Fruit fly (Drosophila melanogaster) whole organism, prepupa: Measurements from ENCODE around the gene CG2901.
A peak's percentile ranks its signal among the peaks of the same experiment; 100 is the strongest.
"Not testable (repeated sequence)": the region's sequence is repeated elsewhere in the genome, so short reads cannot be mapped to it uniquely, and the experiment has no call there.

ENCODE experiments used
- Blimp-1 ChIP-seq: fragments of 200-800 bp; sonication (Bioruptor generic); optimal IDR thresholded peaks from 3 replicates; lab custom pipeline; 2017; ENCODE audit warnings: missing biosample characterization, missing genetic modification characterization, mild to moderate bottlenecking, moderate library complexity, missing genetic modification reagents
- CG10669 ChIP-seq: fragments of 200-800 bp; sonication (Bioruptor generic); optimal IDR thresholded peaks from 3 replicates; lab custom pipeline; 2018; ENCODE audit warnings: missing biosample characterization, mild to moderate bottlenecking, missing genetic modification characterization, moderate library complexity
- CG11762 ChIP-seq: fragments of 200-800 bp; sonication (Bioruptor generic); optimal IDR thresholded peaks from 3 replicates; lab custom pipeline; 2016; ENCODE audit warnings: missing biosample characterization, missing genetic modification characterization; ENCODE audit not compliant: insufficient read depth
- CG16779 ChIP-seq: fragments of 200-800 bp; sonication (Bioruptor generic); optimal IDR thresholded peaks from 3 replicates; lab custom pipeline; 2017; ENCODE audit warnings: missing biosample characterization, mild to moderate bottlenecking, missing genetic modification characterization
- CG31627 ChIP-seq: fragments of 200-800 bp; sonication (Bioruptor generic); optimal IDR thresholded peaks from 3 replicates; lab custom pipeline; 2016; ENCODE audit warnings: missing biosample characterization, missing genetic modification characterization
- CG3919 ChIP-seq: fragments of 200-800 bp; sonication (Bioruptor generic); optimal IDR thresholded peaks from 3 replicates; lab custom pipeline; 2016; ENCODE audit warnings: missing biosample characterization, missing genetic modification characterization
- CG4318 ChIP-seq: fragments of 200-800 bp; sonication (Bioruptor generic); optimal IDR thresholded peaks from 3 replicates; lab custom pipeline; 2017; ENCODE audit warnings: missing biosample characterization, mild to moderate bottlenecking, missing genetic modification characterization
- CG6792 ChIP-seq: fragments of 200-800 bp; sonication (Bioruptor generic); optimal IDR thresholded peaks from 3 replicates; lab custom pipeline; 2016; ENCODE audit warnings: missing biosample characterization, missing genetic modification characterization
- CG6808 ChIP-seq: fragments of 200-800 bp; sonication (Bioruptor generic); optimal IDR thresholded peaks from 3 replicates; lab custom pipeline; 2017; ENCODE audit warnings: missing biosample characterization, missing genetic modification characterization, mild to moderate bottlenecking, moderate library complexity, missing genetic modification reagents
- CG6854 ChIP-seq: fragments of 200-800 bp; sonication (Bioruptor generic); optimal IDR thresholded peaks from 2 replicates; lab custom pipeline; 2017; ENCODE audit warnings: missing biosample characterization, mild to moderate bottlenecking, missing genetic modification characterization
- CG8319 ChIP-seq: fragments of 200-800 bp; sonication (Bioruptor generic); optimal IDR thresholded peaks from 3 replicates; lab custom pipeline; 2016; ENCODE audit warnings: missing biosample characterization, missing genetic modification characterization
- Eip75B ChIP-seq: fragments of 200-800 bp; sonication (Bioruptor generic); optimal IDR thresholded peaks from 3 replicates; lab custom pipeline; 2016; ENCODE audit warnings: missing biosample characterization, missing genetic modification characterization
- Eip78C ChIP-seq: fragments of 200-800 bp; sonication (Bioruptor generic); peaks from one replicate; lab custom pipeline; 2016; ENCODE audit warnings: missing biosample characterization, missing genetic modification characterization
- Eip93F ChIP-seq: fragments of 200-800 bp; sonication (Bioruptor generic); optimal IDR thresholded peaks from 2 replicates; lab custom pipeline; 2016; ENCODE audit warnings: missing biosample characterization, mild to moderate bottlenecking, missing genetic modification characterization
- Gug ChIP-seq: fragments of 200-800 bp; sonication (Bioruptor generic); IDR thresholded peaks from 2 replicates; pipeline ENCODE4 v1.3.6; 2022; ENCODE audit warnings: missing biosample characterization, missing genetic modification characterization
- Hr38 ChIP-seq: sonication (Bioruptor generic); optimal IDR thresholded peaks from 2 replicates; lab custom pipeline; 2016; ENCODE audit warnings: missing biosample characterization, missing genetic modification characterization
- Hr39 ChIP-seq: fragments of 200-800 bp; sonication (Bioruptor generic); optimal IDR thresholded peaks from 2 replicates; lab custom pipeline; 2016; ENCODE audit warnings: missing biosample characterization, missing genetic modification characterization
- Lpt ChIP-seq: fragments of 200-800 bp; sonication (Bioruptor generic); optimal IDR thresholded peaks from 3 replicates; lab custom pipeline; 2016; ENCODE audit warnings: missing biosample characterization, missing genetic modification characterization
- OdsH ChIP-seq: fragments of 200-800 bp; sonication (Bioruptor generic); optimal IDR thresholded peaks from 3 replicates; lab custom pipeline; 2016; ENCODE audit warnings: missing biosample characterization, missing genetic modification characterization
- Smox ChIP-seq: fragments of 200-800 bp; sonication (Bioruptor generic); optimal IDR thresholded peaks from 3 replicates; lab custom pipeline; 2016; ENCODE audit warnings: missing biosample characterization, missing genetic modification characterization
- achi ChIP-seq: fragments of 200-800 bp; sonication (Bioruptor generic); optimal IDR thresholded peaks from 3 replicates; lab custom pipeline; 2016; ENCODE audit warnings: missing biosample characterization, missing genetic modification characterization
- cyc ChIP-seq: fragments of 200-800 bp; sonication (Bioruptor generic); optimal IDR thresholded peaks from 3 replicates; lab custom pipeline; 2016; ENCODE audit warnings: missing biosample characterization, missing genetic modification characterization
- dsx ChIP-seq: fragments of 200-800 bp; optimal IDR thresholded peaks from 3 replicates; lab custom pipeline; 2019; ENCODE audit warnings: missing biosample characterization, mild to moderate bottlenecking, missing genetic modification characterization, moderate library complexity; ENCODE audit not compliant: poor library complexity, severe bottlenecking
- esn ChIP-seq: fragments of 200-800 bp; sonication (Bioruptor generic); optimal IDR thresholded peaks from 2 replicates; lab custom pipeline; 2016; ENCODE audit warnings: missing biosample characterization, mild to moderate bottlenecking, missing genetic modification characterization, moderate library complexity
- fd59A ChIP-seq: fragments of 200-800 bp; sonication (Bioruptor generic); optimal IDR thresholded peaks from 2 replicates; lab custom pipeline; 2017; ENCODE audit warnings: missing biosample characterization, mild to moderate bottlenecking, missing genetic modification characterization, missing genetic modification reagents
- fkh ChIP-seq: fragments of 200-800 bp; sonication (Bioruptor generic); optimal IDR thresholded peaks from 3 replicates; lab custom pipeline; 2017; ENCODE audit warnings: missing biosample characterization, mild to moderate bottlenecking, missing genetic modification characterization, moderate library complexity
- pdm3 ChIP-seq: fragments of 200-800 bp; sonication (Bioruptor generic); optimal IDR thresholded peaks from 3 replicates; lab custom pipeline; 2016; ENCODE audit warnings: missing biosample characterization, missing genetic modification characterization
- salr ChIP-seq, 2 experiments: fragments of 200-800 bp; sonication (Bioruptor generic); optimal IDR thresholded peaks; 3 replicates each; lab custom pipeline; 2016 to 2018; ENCODE audit warnings: missing biosample characterization in 2 of 2, missing genetic modification characterization in 2 of 2, mild to moderate bottlenecking in 1 of 2
- ss ChIP-seq, 2 experiments: fragments of 200-800 bp; sonication (Bioruptor generic); optimal IDR thresholded peaks; 2 replicates in 1 of 2; 3 replicates in 1 of 2; lab custom pipeline; 2017 to 2018; ENCODE audit warnings: mild to moderate bottlenecking in 2 of 2, missing biosample characterization in 2 of 2, missing genetic modification characterization in 2 of 2, moderate library complexity in 1 of 2
- svp ChIP-seq: fragments of 200-800 bp; sonication (Bioruptor generic); peaks from one replicate; lab custom pipeline; 2016; ENCODE audit warnings: missing biosample characterization, missing genetic modification characterization
- topi ChIP-seq: fragments of 200-800 bp; sonication (Bioruptor generic); optimal IDR thresholded peaks from 3 replicates; lab custom pipeline; 2016; ENCODE audit warnings: missing biosample characterization, missing genetic modification characterization
- vri ChIP-seq: fragments of 200-800 bp; sonication (Bioruptor generic); optimal IDR thresholded peaks from 3 replicates; lab custom pipeline; 2016; ENCODE audit warnings: missing biosample characterization, mild to moderate bottlenecking, missing genetic modification characterization

Gene CG2901

DNA sequence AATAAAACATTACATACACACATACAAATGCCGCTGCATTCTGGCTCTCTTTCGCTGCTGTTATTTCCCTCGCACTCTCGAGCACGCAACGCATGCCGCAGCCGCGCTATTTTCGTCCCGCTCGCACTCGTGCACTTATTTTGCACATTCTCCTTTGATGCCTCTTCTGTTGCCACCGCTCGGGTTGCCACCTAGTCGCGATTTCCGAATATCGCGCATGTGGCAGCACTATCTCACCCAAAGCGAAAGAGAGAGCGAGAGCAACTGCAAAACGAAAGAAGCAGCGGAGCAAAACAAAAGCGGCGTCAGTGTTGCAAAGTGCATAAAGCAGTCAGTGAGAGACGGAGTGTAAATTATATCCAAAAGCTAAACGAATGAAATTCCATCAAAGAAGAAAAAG lies 47.1 kb upstream of the CG2901 start (continued):
- no peak for TF ChIP-seq Blimp-1 (GFP tag; lab: Kevin White, UChicago)
- TF ChIP-seq achi (GFP tag; lab: Kevin White, UChicago): no peak
- no peak for TF ChIP-seq CG11762 (GFP tag; lab: Kevin White, UChicago)
- peak; percentile 2 for TF ChIP-seq topi (GFP tag; lab: Kevin White, UChicago)
- TF ChIP-seq CG16779: peak; percentile 36
- TF ChIP-seq svp (GFP tag; lab: Kevin White, UChicago): peak; percentile 71
- TF ChIP-seq Hr38 (GFP tag; lab: Kevin White, UChicago): no peak
- no peak for TF ChIP-seq salr (GFP tag; optimal IDR thresholded peaks at IDR 0.05; lab: Kevin White, UChicago)
- no peak for TF ChIP-seq Eip93F (GFP tag; lab: Kevin White, UChicago)
- peak; percentile 46 for TF ChIP-seq esn
- TF ChIP-seq CG10669 (GFP tag; lab: Kevin White, UChicago): no peak
- TF ChIP-seq CG6808 (GFP tag; lab: Kevin White, UChicago): peak; percentile 16
- no peak for TF ChIP-seq OdsH (GFP tag; lab: Kevin White, UChicago)
- TF ChIP-seq Gug (GFP tag; lab: Robert Waterston, UW): no peak
- peak; percentile 16 for TF ChIP-seq Eip75B (GFP tag; lab: Kevin White, UChicago)
- peak; percentile 10 for TF ChIP-seq CG6854
- peak; percentile 40 for TF ChIP-seq Eip78C (GFP tag; lab: Kevin White, UChicago)
- TF ChIP-seq Smox (GFP tag; lab: Kevin White, UChicago): peak; percentile 13

DNA sequence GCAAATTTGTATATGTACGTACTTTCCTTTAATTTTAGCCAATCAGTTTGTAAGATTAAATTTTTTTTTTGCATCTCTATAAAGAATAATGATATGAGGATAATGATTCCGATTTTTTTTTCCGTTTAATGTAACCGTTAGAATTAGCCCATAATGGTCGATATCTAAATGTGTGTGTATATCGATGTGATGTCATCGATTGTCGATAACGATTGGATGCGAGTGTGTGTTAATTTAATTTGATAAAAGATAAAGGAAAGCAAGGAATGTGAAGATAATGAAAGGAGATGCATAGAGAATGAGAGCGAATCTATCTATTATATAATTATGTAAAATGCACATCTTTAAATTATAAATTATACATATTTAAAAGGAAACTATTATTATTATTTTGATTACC lies 39.6 kb upstream of the CG2901 start:
- TF ChIP-seq CG4318 (GFP tag; lab: Kevin White, UChicago): no peak
- TF ChIP-seq OdsH (GFP tag; lab: Kevin White, UChicago): no peak
- no peak for TF ChIP-seq cyc (GFP tag; lab: Kevin White, UChicago)
- no peak for TF ChIP-seq Eip78C (GFP tag; lab: Kevin White, UChicago)
- TF ChIP-seq CG8319 (GFP tag; lab: Kevin White, UChicago): no peak
- TF ChIP-seq CG16779: no peak
- no peak for TF ChIP-seq fd59A (GFP tag; lab: Kevin White, UChicago)
- no peak for TF ChIP-seq svp (GFP tag; lab: Kevin White, UChicago)
- TF ChIP-seq ss (GFP tag; optimal IDR thresholded peaks at IDR 0.05; lab: Kevin White, UChicago): no peak
- TF ChIP-seq Hr39 (GFP tag; lab: Kevin White, UChicago): no peak
- no peak for TF ChIP-seq fkh (GFP tag; lab: Kevin White, UChicago)
- no peak for TF ChIP-seq pdm3
- TF ChIP-seq CG31627 (GFP tag; lab: Kevin White, UChicago): no peak
- no peak for TF ChIP-seq vri (GFP tag; lab: Kevin White, UChicago)
- TF ChIP-seq CG3919 (GFP tag; lab: Kevin White, UChicago): no peak
- no peak for TF ChIP-seq dsx (GFP tag; lab: Kevin White, UChicago)

DNA sequence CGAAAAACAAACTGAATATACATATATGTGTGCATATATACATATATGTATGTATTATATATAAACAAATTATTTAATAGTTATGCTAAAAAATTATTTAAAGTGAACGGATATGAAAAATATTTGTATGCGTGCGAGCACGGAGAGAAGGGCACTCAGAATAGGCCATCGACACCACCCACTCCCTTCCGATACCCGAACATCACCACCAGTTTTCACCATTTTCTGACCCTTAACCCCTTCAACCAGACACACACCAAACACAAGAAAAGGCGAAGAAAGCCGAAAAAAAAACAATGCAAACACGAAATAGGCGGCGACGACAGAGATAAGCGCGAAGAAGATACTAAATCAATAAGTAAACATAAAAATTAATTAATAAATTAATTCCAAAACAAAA lies 38.7 kb upstream of the CG2901 start:
- peak; percentile 69 for TF ChIP-seq svp (GFP tag; lab: Kevin White, UChicago)
- no peak for TF ChIP-seq CG16779
- TF ChIP-seq CG11762 (GFP tag; lab: Kevin White, UChicago): no peak

DNA sequence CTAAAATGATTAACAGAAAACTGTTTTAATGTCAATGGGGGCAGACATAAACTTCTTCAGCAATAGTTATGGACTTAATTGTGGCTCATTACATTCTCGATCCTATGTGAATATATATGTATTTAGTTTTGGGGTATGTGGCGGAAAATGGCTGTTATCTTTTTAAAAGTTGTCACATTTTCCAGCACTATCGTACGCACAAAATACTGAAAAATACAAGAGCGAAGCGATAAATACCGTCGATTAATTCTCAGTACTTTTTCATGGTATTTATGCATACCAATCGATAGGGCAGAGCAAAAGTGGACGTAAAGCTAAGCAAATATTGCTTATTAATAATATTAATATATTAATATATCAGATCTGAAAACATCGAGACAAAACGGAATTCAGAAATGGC lies 38.2 kb upstream of the CG2901 start, which contains the start of gene HIP-R:
HIP-R (plus strand) TSS at position 201 of the 400 bp plus-strand sequence.
- not testable (repeated sequence) for TF ChIP-seq CG6792, vri, OdsH (GFP tag; lab: Kevin White, UChicago)

DNA sequence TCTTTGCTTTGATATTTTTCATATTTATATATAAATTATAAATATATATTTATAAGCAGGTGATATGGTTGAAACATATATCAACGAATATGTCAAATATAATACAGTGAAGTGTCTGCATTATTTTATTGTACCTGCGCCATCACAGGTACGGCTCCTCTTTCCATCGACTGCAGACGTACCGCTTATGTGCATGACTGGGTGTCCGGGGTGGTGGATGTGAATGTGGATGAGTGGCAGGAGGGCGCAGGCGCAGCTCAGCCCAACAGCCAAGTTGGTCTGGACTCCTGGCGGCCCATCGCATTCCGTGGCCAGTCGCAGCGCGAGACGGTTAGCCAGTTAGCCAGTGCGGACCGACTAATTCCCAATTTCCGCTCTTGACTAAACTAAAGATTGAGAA lies 35.1 kb upstream of the CG2901 start, which contains the start of gene Crg-1:
Crg-1 (plus strand) TSS at position 301 of the 400 bp plus-strand sequence.
- TF ChIP-seq achi, CG4318, Lpt (GFP tag; lab: Kevin White, UChicago): not testable (repeated sequence)
